Fruit fly (Drosophila melanogaster) whole organism, embryonic: ENCODE results near the gene pkaap.

ENCODE experiments used
- ATbp ChIP-seq: fragments of 200-800 bp; sonication (Bioruptor generic); optimal IDR thresholded peaks from 2 replicates; lab custom pipeline; 2017; ENCODE audit warnings: missing biosample characterization, mild to moderate bottlenecking, missing genetic modification characterization, missing genetic modification reagents
- B-H2 ChIP-seq: fragments of 200-800 bp; sonication (Bioruptor generic); optimal IDR thresholded peaks from 2 replicates; lab custom pipeline; 2018; ENCODE audit warnings: missing biosample characterization, mild to moderate bottlenecking, missing genetic modification characterization
- CG10209 ChIP-seq: fragments of 200-800 bp; sonication (Bioruptor generic); optimal IDR thresholded peaks from 3 replicates; lab custom pipeline; 2017; ENCODE audit warnings: missing biosample characterization, mild to moderate bottlenecking, missing genetic modification characterization, missing genetic modification reagents
- CG10543 ChIP-seq: fragments of 200-800 bp; sonication (Bioruptor generic); optimal IDR thresholded peaks from 3 replicates; lab custom pipeline; 2017; ENCODE audit warnings: missing biosample characterization, mild to moderate bottlenecking, missing genetic modification characterization, moderate library complexity
- CG11504 ChIP-seq: fragments of 200-800 bp; sonication (Bioruptor generic); optimal IDR thresholded peaks from 3 replicates; lab custom pipeline; 2019; ENCODE audit warnings: missing biosample characterization, mild to moderate bottlenecking, missing genetic modification characterization, moderate library complexity
- CG12219 ChIP-seq: fragments of 200-800 bp; sonication (Bioruptor generic); optimal IDR thresholded peaks from 3 replicates; lab custom pipeline; 2018; ENCODE audit warnings: missing biosample characterization, mild to moderate bottlenecking, missing genetic modification characterization
- CG1233 ChIP-seq: fragments of 200-800 bp; sonication (Bioruptor generic); optimal IDR thresholded peaks from 4 replicates; lab custom pipeline; 2018; ENCODE audit warnings: missing biosample characterization, mild to moderate bottlenecking, missing genetic modification characterization
- CG15269 ChIP-seq: fragments of 200-800 bp; sonication (Bioruptor generic); optimal IDR thresholded peaks from 2 replicates; lab custom pipeline; 2018; ENCODE audit warnings: missing biosample characterization, mild to moderate bottlenecking, missing genetic modification characterization, moderate library complexity
- CG15514 ChIP-seq: fragments of 200-800 bp; sonication (Bioruptor generic); optimal IDR thresholded peaks from 3 replicates; lab custom pipeline; 2017; ENCODE audit warnings: missing biosample characterization, missing genetic modification characterization, mild to moderate bottlenecking, moderate library complexity, missing genetic modification reagents
- CG17568 ChIP-seq: fragments of 200-800 bp; sonication (Bioruptor generic); optimal IDR thresholded peaks from 2 replicates; lab custom pipeline; 2018; ENCODE audit warnings: missing biosample characterization, mild to moderate bottlenecking, missing genetic modification characterization, moderate library complexity
- CG17912 ChIP-seq: fragments of 200-800 bp; sonication (Bioruptor generic); optimal IDR thresholded peaks from 2 replicates; lab custom pipeline; 2018; ENCODE audit warnings: missing biosample characterization, mild to moderate bottlenecking, missing genetic modification characterization
- CG18262 ChIP-seq: fragments of 200-800 bp; optimal IDR thresholded peaks from 3 replicates; lab custom pipeline; 2019; ENCODE audit warnings: missing biosample characterization, mild to moderate bottlenecking, missing genetic modification characterization, moderate library complexity
- CG1832 ChIP-seq: fragments of 200-800 bp; sonication (Bioruptor generic); optimal IDR thresholded peaks from 2 replicates; lab custom pipeline; 2017; ENCODE audit warnings: missing biosample characterization, mild to moderate bottlenecking, missing genetic modification characterization, inconsistent platforms
- CG2202 ChIP-seq: fragments of 200-800 bp; sonication (Bioruptor generic); optimal IDR thresholded peaks from 2 replicates; lab custom pipeline; 2018; ENCODE audit warnings: missing biosample characterization, mild to moderate bottlenecking, missing genetic modification characterization
- CG3065 ChIP-seq: fragments of 200-800 bp; sonication (Bioruptor generic); optimal IDR thresholded peaks from 2 replicates; lab custom pipeline; 2016; ENCODE audit warnings: missing biosample characterization, missing genetic modification characterization
- CG3163 ChIP-seq: fragments of 200-800 bp; sonication (Bioruptor generic); optimal IDR thresholded peaks from 3 replicates; lab custom pipeline; 2016; ENCODE audit warnings: missing biosample characterization, missing genetic modification characterization
- CG3281 ChIP-seq: fragments of 200-800 bp; sonication (Bioruptor generic); optimal IDR thresholded peaks from 3 replicates; lab custom pipeline; 2017; ENCODE audit warnings: missing biosample characterization, mild to moderate bottlenecking, missing genetic modification characterization
- CG4360 ChIP-seq: fragments of 200-800 bp; sonication (Bioruptor generic); IDR thresholded peaks from 2 replicates; pipeline ENCODE4 v1.3.6; 2022; ENCODE audit warnings: missing biosample characterization, missing genetic modification characterization
- CG4424 ChIP-seq: fragments of 200-800 bp; sonication (Bioruptor generic); optimal IDR thresholded peaks from 3 replicates; lab custom pipeline; 2016; ENCODE audit warnings: missing biosample characterization, missing genetic modification characterization
- CG4617 ChIP-seq: fragments of 200-800 bp; sonication (Bioruptor generic); optimal IDR thresholded peaks from 3 replicates; lab custom pipeline; 2016; ENCODE audit warnings: missing biosample characterization, missing genetic modification characterization, borderline replicate concordance
- CG4707 ChIP-seq: fragments of 200-800 bp; sonication (Bioruptor generic); optimal IDR thresholded peaks from 2 replicates; lab custom pipeline; 2018; ENCODE audit warnings: missing biosample characterization, mild to moderate bottlenecking, missing genetic modification characterization, moderate library complexity
- CG7839 ChIP-seq: fragments of 200-800 bp; sonication (Bioruptor generic); optimal IDR thresholded peaks from 3 replicates; lab custom pipeline; 2018; ENCODE audit warnings: missing biosample characterization, mild to moderate bottlenecking, missing genetic modification characterization, moderate library complexity
- CG8281 ChIP-seq: fragments of 200-800 bp; sonication (Bioruptor generic); optimal IDR thresholded peaks from 2 replicates; lab custom pipeline; 2018; ENCODE audit warnings: missing biosample characterization, mild to moderate bottlenecking, missing genetic modification characterization, moderate library complexity
- CG8359 ChIP-seq: fragments of 200-800 bp; sonication (Bioruptor generic); optimal IDR thresholded peaks from 2 replicates; lab custom pipeline; 2017; ENCODE audit warnings: missing biosample characterization, mild to moderate bottlenecking, missing genetic modification characterization, borderline replicate concordance
- CG8924 ChIP-seq: fragments of 200-800 bp; optimal IDR thresholded peaks from 3 replicates; lab custom pipeline; 2019; ENCODE audit warnings: missing biosample characterization, mild to moderate bottlenecking, missing genetic modification characterization, moderate library complexity
- CG9876 ChIP-seq: fragments of 200-800 bp; sonication (Bioruptor generic); optimal IDR thresholded peaks from 2 replicates; lab custom pipeline; 2016; ENCODE audit warnings: missing biosample characterization, missing genetic modification characterization
- D19B ChIP-seq: fragments of 200-800 bp; sonication (Bioruptor generic); optimal IDR thresholded peaks from 2 replicates; lab custom pipeline; 2017; ENCODE audit warnings: missing biosample characterization, mild to moderate bottlenecking, missing genetic modification characterization
- Dek ChIP-seq: fragments of 200-800 bp; sonication (Bioruptor generic); optimal IDR thresholded peaks from 3 replicates; lab custom pipeline; 2019; ENCODE audit warnings: missing biosample characterization, mild to moderate bottlenecking, missing genetic modification characterization, moderate library complexity
- Doc3 ChIP-seq: fragments of 200-800 bp; sonication (Bioruptor generic); IDR thresholded peaks from 3 replicates; pipeline ENCODE4 v1.3.6; 2022; ENCODE audit warnings: missing biosample characterization, missing genetic modification characterization; ENCODE audit not compliant: partially characterized antibody
- HLHmδ ChIP-seq: fragments of 200-800 bp; sonication (Bioruptor generic); optimal IDR thresholded peaks from 2 replicates; lab custom pipeline; 2018; ENCODE audit warnings: missing biosample characterization, mild to moderate bottlenecking, missing genetic modification characterization, moderate library complexity
- HmgZ ChIP-seq: fragments of 200-800 bp; sonication (Bioruptor generic); optimal IDR thresholded peaks from 2 replicates; lab custom pipeline; 2018; ENCODE audit warnings: missing biosample characterization, mild to moderate bottlenecking, missing genetic modification characterization
- Jarid2 ChIP-seq: fragments of 200-800 bp; sonication (Bioruptor generic); optimal IDR thresholded peaks from 3 replicates; lab custom pipeline; 2017; ENCODE audit warnings: mild to moderate bottlenecking, missing biosample characterization, missing genetic modification reagents, missing genetic modification characterization
- Lhr ChIP-seq: fragments of 200-800 bp; sonication (Bioruptor generic); optimal IDR thresholded peaks from 3 replicates; lab custom pipeline; 2017; ENCODE audit warnings: mild to moderate bottlenecking, missing biosample characterization, missing genetic modification reagents, missing genetic modification characterization
- MTF-1 ChIP-seq: fragments of 200-800 bp; sonication (Bioruptor generic); optimal IDR thresholded peaks from 2 replicates; lab custom pipeline; 2018; ENCODE audit warnings: missing biosample characterization, mild to moderate bottlenecking, missing genetic modification characterization, borderline replicate concordance
- Med ChIP-seq: fragments of 200-800 bp; sonication (Bioruptor generic); peaks from one replicate; lab custom pipeline; 2016; ENCODE audit warnings: missing biosample characterization, missing genetic modification characterization, mild to moderate bottlenecking, inconsistent platforms, moderate library complexity
- Nf-YB ChIP-seq: fragments of 200-800 bp; sonication (Bioruptor generic); optimal IDR thresholded peaks from 3 replicates; lab custom pipeline; 2019; ENCODE audit warnings: missing biosample characterization, mild to moderate bottlenecking, missing genetic modification characterization, moderate library complexity
- Side ChIP-seq: fragments of 200-800 bp; sonication (Bioruptor generic); optimal IDR thresholded peaks from 2 replicates; lab custom pipeline; 2016; ENCODE audit warnings: missing biosample characterization, missing genetic modification characterization
- crol ChIP-seq: fragments of 200-800 bp; sonication (Bioruptor generic); IDR thresholded peaks from 2 replicates; pipeline ENCODE4 v1.3.6; 2022; ENCODE audit warnings: missing biosample characterization, missing genetic modification characterization
- fd3F ChIP-seq: fragments of 200-800 bp; sonication (Bioruptor generic); optimal IDR thresholded peaks from 2 replicates; lab custom pipeline; 2018; ENCODE audit warnings: missing biosample characterization, mild to moderate bottlenecking, missing genetic modification characterization, moderate library complexity
- nerfin-1 ChIP-seq: fragments of 200-800 bp; sonication (Bioruptor generic); optimal IDR thresholded peaks from 3 replicates; lab custom pipeline; 2019; ENCODE audit warnings: missing biosample characterization, mild to moderate bottlenecking, missing genetic modification characterization, moderate library complexity
- pb ChIP-seq: fragments of 200-800 bp; sonication (Bioruptor generic); optimal IDR thresholded peaks from 3 replicates; lab custom pipeline; 2016; ENCODE audit warnings: missing biosample characterization, missing genetic modification characterization
- schlank ChIP-seq: fragments of 200-800 bp; sonication (Bioruptor generic); optimal IDR thresholded peaks from 2 replicates; lab custom pipeline; 2018; ENCODE audit warnings: missing biosample characterization, mild to moderate bottlenecking, missing genetic modification characterization
- slou ChIP-seq: fragments of 200-800 bp; sonication (Bioruptor generic); optimal IDR thresholded peaks from 3 replicates; lab custom pipeline; 2016; ENCODE audit warnings: missing biosample characterization, missing genetic modification characterization
- stwl ChIP-seq: fragments of 200-800 bp; sonication (Bioruptor generic); optimal IDR thresholded peaks from 3 replicates; lab custom pipeline; 2018; ENCODE audit warnings: missing biosample characterization, mild to moderate bottlenecking, missing genetic modification characterization, moderate library complexity
- twi ChIP-seq: fragments of 200-800 bp; optimal IDR thresholded peaks from 2 replicates; lab custom pipeline; 2019; ENCODE audit warnings: missing biosample characterization, mild to moderate bottlenecking, missing genetic modification characterization, moderate library complexity
- vfl ChIP-seq: fragments of 200-800 bp; sonication (Bioruptor generic); optimal IDR thresholded peaks from 2 replicates; lab custom pipeline; 2016; ENCODE audit warnings: missing biosample characterization, missing genetic modification characterization
- yki ChIP-seq: fragments of >200 bp; optimal IDR thresholded peaks from 3 replicates; lab custom pipeline; 2018

Gene pkaap

DNA sequence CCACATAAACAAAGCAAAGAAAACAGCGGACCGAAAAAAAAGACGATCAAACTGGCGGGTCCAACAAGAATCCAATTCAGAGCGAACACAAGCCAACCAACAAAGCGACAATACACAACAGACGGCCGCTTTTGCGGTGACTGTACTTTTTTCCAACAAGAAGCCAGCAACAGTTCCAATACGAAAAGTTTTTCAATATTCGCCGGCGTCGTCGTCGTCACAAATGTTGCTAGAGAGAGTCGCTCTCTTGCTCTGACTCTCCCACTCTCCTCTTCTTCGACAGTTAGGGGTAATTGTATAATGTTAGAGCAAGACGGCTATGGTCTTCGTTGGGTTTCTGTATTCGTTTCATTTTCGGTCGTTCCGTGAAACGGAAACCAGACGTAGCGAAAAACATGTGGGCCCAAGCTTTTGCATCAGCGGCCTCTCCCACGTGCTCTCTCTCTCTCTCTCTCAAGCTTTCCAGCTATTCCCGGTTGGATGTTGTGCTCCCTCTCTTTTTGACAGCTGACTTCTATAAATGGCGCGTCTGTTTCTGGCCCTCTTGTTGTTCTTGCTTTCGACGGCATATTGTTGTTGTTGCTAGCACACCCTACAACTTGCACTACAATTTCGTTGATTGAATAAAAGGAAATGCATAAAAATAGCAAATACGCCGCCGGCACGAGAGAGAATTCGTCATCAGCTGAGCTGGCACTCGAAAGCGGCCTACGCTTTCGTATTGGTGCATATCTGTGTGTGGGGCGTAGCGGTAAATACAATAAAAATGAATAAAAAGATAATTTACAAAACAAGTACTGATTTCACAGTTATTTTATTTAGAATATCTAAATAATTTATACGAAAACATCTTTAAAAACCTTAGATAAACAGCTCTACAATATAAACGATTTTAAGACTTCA lies 18.6 kb upstream of the pkaap start (continued):
- peak; percentile 68 for TF ChIP-seq Nf-YB (GFP tag; lab: Kevin White, UChicago)
- no peak for TF ChIP-seq fd3F (GFP tag; lab: Kevin White, UChicago)
- TF ChIP-seq CG10209 = peak; percentile 41
- TF ChIP-seq CG17912 = peak; percentile 92
- peak; percentile 85 for TF ChIP-seq CG1233
- TF ChIP-seq CG12219 (GFP tag; lab: Kevin White, UChicago) = peak; percentile 85
- TF ChIP-seq D19B (GFP tag; lab: Kevin White, UChicago) = peak; percentile 15
- peak; percentile 96 for TF ChIP-seq CG10543 (GFP tag; lab: Kevin White, UChicago)
- peak; percentile 76 for TF ChIP-seq Jarid2 (GFP tag; lab: Kevin White, UChicago)
- peak; percentile 88 for TF ChIP-seq schlank
- peak; percentile 73 for TF ChIP-seq CG8281 (tag; lab: Kevin White, UChicago)
- no peak for TF ChIP-seq crol (GFP tag; lab: Robert Waterston, UW)
- TF ChIP-seq nerfin-1 = peak; percentile 67
- TF ChIP-seq CG11504 (tag; lab: Kevin White, UChicago) = peak; percentile 100
- peak; percentile 13 for TF ChIP-seq Lhr
- TF ChIP-seq yki (lab: Kevin White, UChicago) = peak; percentile 46
- no peak for TF ChIP-seq CG3065 (GFP tag; lab: Kevin White, UChicago)
- no peak for TF ChIP-seq CG4617 (GFP tag; lab: Kevin White, UChicago)
- TF ChIP-seq CG2202 (tag; lab: Kevin White, UChicago) = peak; percentile 52
- TF ChIP-seq B-H2 = peak; percentile 91
- peak; percentile 80 for TF ChIP-seq Side (GFP tag; lab: Kevin White, UChicago)
- TF ChIP-seq CG3163 (GFP tag; lab: Kevin White, UChicago) = peak; percentile 35
- no peak for TF ChIP-seq stwl (tag; lab: Kevin White, UChicago)
- TF ChIP-seq CG17568 = peak; percentile 94
- peak; percentile 37 for TF ChIP-seq CG18262 (tag; lab: Kevin White, UChicago)
- TF ChIP-seq CG15269 (tag; lab: Kevin White, UChicago) = peak; percentile 57
- TF ChIP-seq CG9876 (GFP tag; lab: Kevin White, UChicago) = no peak
- peak; percentile 93 for TF ChIP-seq MTF-1 (GFP tag; lab: Kevin White, UChicago)
- peak; percentile 93 for TF ChIP-seq CG3281 (GFP tag; lab: Kevin White, UChicago)
- peak; percentile 49 for TF ChIP-seq Dek (tag; lab: Kevin White, UChicago)
- TF ChIP-seq HmgZ (tag; lab: Kevin White, UChicago) = peak; percentile 75
- TF ChIP-seq CG15514 = peak; percentile 91
- peak; percentile 83 for TF ChIP-seq CG8924
- peak; percentile 47 for TF ChIP-seq CG8359 (GFP tag; lab: Kevin White, UChicago)
- no peak for TF ChIP-seq Doc3 (GFP tag; lab: Robert Waterston, UW)
- peak; percentile 79 for TF ChIP-seq CG1832 (GFP tag; lab: Kevin White, UChicago)
- peak; percentile 87 for TF ChIP-seq CG4707 (GFP tag; lab: Kevin White, UChicago)
- peak; percentile 33 for TF ChIP-seq CG4424 (GFP tag; lab: Kevin White, UChicago)
- TF ChIP-seq vfl = no peak
- TF ChIP-seq CG4360 (GFP tag; lab: Robert Waterston, UW) = no peak
- TF ChIP-seq twi = peak; percentile 60
- TF ChIP-seq slou (GFP tag; lab: Kevin White, UChicago) = no peak
- TF ChIP-seq CG7839 (tag; lab: Kevin White, UChicago) = peak; percentile 57
- TF ChIP-seq pb = peak; percentile 72
- peak; percentile 90 for TF ChIP-seq ATbp (GFP tag; lab: Kevin White, UChicago)
- peak; percentile 96 for TF ChIP-seq Med
- peak; percentile 92 for TF ChIP-seq HLHmδ (GFP tag; lab: Kevin White, UChicago)
